Fruit fly (Drosophila melanogaster) whole organism, embryonic: ENCODE data around the gene Pp2C1.
A peak's percentile ranks its signal among the peaks of the same experiment; 100 is the strongest.

Experiments used
- B-H1 ChIP-seq: fragments of 200-800 bp; sonication (Bioruptor generic); IDR thresholded peaks from 3 replicates; pipeline ENCODE4 v1.3.6; 2022; ENCODE audit warnings: missing biosample characterization, missing genetic modification characterization
- C15 ChIP-seq: fragments of 200-800 bp; sonication (Bioruptor generic); IDR thresholded peaks from 3 replicates; pipeline ENCODE4 v1.3.6; 2022; ENCODE audit warnings: missing biosample characterization, missing genetic modification characterization
- CG11504 ChIP-seq: fragments of 200-800 bp; sonication (Bioruptor generic); optimal IDR thresholded peaks from 3 replicates; lab custom pipeline; 2019; ENCODE audit warnings: missing biosample characterization, mild to moderate bottlenecking, missing genetic modification characterization, moderate library complexity
- CG11695 ChIP-seq: fragments of 200-800 bp; sonication (Bioruptor generic); IDR thresholded peaks from 3 replicates; pipeline ENCODE4 v1.3.6; 2022; ENCODE audit warnings: missing biosample characterization, missing genetic modification characterization
- CG12219 ChIP-seq: fragments of 200-800 bp; sonication (Bioruptor generic); optimal IDR thresholded peaks from 3 replicates; lab custom pipeline; 2018; ENCODE audit warnings: missing biosample characterization, mild to moderate bottlenecking, missing genetic modification characterization
- CG12744 ChIP-seq: fragments of 200-800 bp; sonication (Bioruptor generic); optimal IDR thresholded peaks from 2 replicates; lab custom pipeline; 2016; ENCODE audit warnings: missing biosample characterization, missing genetic modification characterization
- CG12769 ChIP-seq: fragments of 200-800 bp; sonication (Bioruptor generic); optimal IDR thresholded peaks from 2 replicates; lab custom pipeline; 2019; ENCODE audit warnings: missing biosample characterization, mild to moderate bottlenecking, missing genetic modification characterization, moderate library complexity
- CG15269 ChIP-seq: fragments of 200-800 bp; sonication (Bioruptor generic); optimal IDR thresholded peaks from 2 replicates; lab custom pipeline; 2018; ENCODE audit warnings: missing biosample characterization, mild to moderate bottlenecking, missing genetic modification characterization, moderate library complexity
- CG15514 ChIP-seq: fragments of 200-800 bp; sonication (Bioruptor generic); optimal IDR thresholded peaks from 3 replicates; lab custom pipeline; 2017; ENCODE audit warnings: missing biosample characterization, missing genetic modification characterization, mild to moderate bottlenecking, moderate library complexity, missing genetic modification reagents
- CG1603 ChIP-seq: fragments of 200-800 bp; sonication (Bioruptor generic); optimal IDR thresholded peaks from 2 replicates; lab custom pipeline; 2019; ENCODE audit warnings: missing biosample characterization, mild to moderate bottlenecking, missing genetic modification characterization, moderate library complexity
- CG17912 ChIP-seq: fragments of 200-800 bp; sonication (Bioruptor generic); optimal IDR thresholded peaks from 2 replicates; lab custom pipeline; 2018; ENCODE audit warnings: missing biosample characterization, mild to moderate bottlenecking, missing genetic modification characterization
- CG18599 ChIP-seq: fragments of 200-800 bp; sonication (Bioruptor generic); optimal IDR thresholded peaks from 3 replicates; lab custom pipeline; 2017; ENCODE audit warnings: missing biosample characterization, missing genetic modification characterization, mild to moderate bottlenecking, moderate library complexity, missing genetic modification reagents
- CG2120 ChIP-seq: fragments of 200-800 bp; sonication (Bioruptor generic); optimal IDR thresholded peaks from 3 replicates; lab custom pipeline; 2016; ENCODE audit warnings: missing biosample characterization, missing genetic modification characterization
- CG2678 ChIP-seq: fragments of 200-800 bp; sonication (Bioruptor generic); optimal IDR thresholded peaks from 3 replicates; lab custom pipeline; 2019; ENCODE audit warnings: missing biosample characterization, mild to moderate bottlenecking, missing genetic modification characterization, moderate library complexity
- CG32532 ChIP-seq: fragments of 200-800 bp; sonication (Bioruptor generic); IDR thresholded peaks from 2 replicates; pipeline ENCODE4 v1.3.6; 2022; ENCODE audit warnings: missing biosample characterization, missing genetic modification characterization
- CG34422 ChIP-seq: fragments of 200-800 bp; sonication (Bioruptor generic); IDR thresholded peaks from 3 replicates; pipeline ENCODE4 v1.3.6; 2022; ENCODE audit warnings: missing biosample characterization, missing genetic modification characterization
- CG6813 ChIP-seq: fragments of 200-800 bp; sonication (Bioruptor generic); optimal IDR thresholded peaks from 2 replicates; lab custom pipeline; 2017; ENCODE audit warnings: missing biosample characterization, missing genetic modification characterization, mild to moderate bottlenecking, moderate library complexity, missing genetic modification reagents
- CG7357 ChIP-seq: fragments of 200-800 bp; sonication (Bioruptor generic); IDR thresholded peaks from 3 replicates; pipeline ENCODE4 v1.3.6; 2022; ENCODE audit warnings: missing biosample characterization, missing genetic modification characterization
- Dek ChIP-seq: fragments of 200-800 bp; sonication (Bioruptor generic); optimal IDR thresholded peaks from 3 replicates; lab custom pipeline; 2019; ENCODE audit warnings: missing biosample characterization, mild to moderate bottlenecking, missing genetic modification characterization, moderate library complexity
- E2f1 ChIP-seq: fragments of 200-800 bp; sonication (Bioruptor generic); IDR thresholded peaks from 2 replicates; pipeline ENCODE4 v1.3.6; 2022; ENCODE audit warnings: missing biosample characterization, missing genetic modification characterization
- Gug ChIP-seq: fragments of 200-800 bp; sonication (Bioruptor generic); IDR thresholded peaks from 4 replicates; pipeline ENCODE4 v1.3.6; 2022; ENCODE audit warnings: missing biosample characterization, missing genetic modification characterization
- HLHmδ ChIP-seq: fragments of 200-800 bp; sonication (Bioruptor generic); optimal IDR thresholded peaks from 2 replicates; lab custom pipeline; 2018; ENCODE audit warnings: missing biosample characterization, mild to moderate bottlenecking, missing genetic modification characterization, moderate library complexity
- Med ChIP-seq: fragments of 200-800 bp; sonication (Bioruptor generic); peaks from one replicate; lab custom pipeline; 2016; ENCODE audit warnings: missing biosample characterization, missing genetic modification characterization, mild to moderate bottlenecking, inconsistent platforms, moderate library complexity
- Pdp1 ChIP-seq, 2 experiments: fragments of 200-800 bp; sonication (Bioruptor generic); optimal IDR thresholded peaks; 3 replicates each; lab custom pipeline; 2016; ENCODE audit warnings: missing biosample characterization in 2 of 2, missing genetic modification characterization in 2 of 2, mild to moderate bottlenecking in 1 of 2, moderate library complexity in 1 of 2
- Six4 ChIP-seq: fragments of 200-800 bp; sonication (Bioruptor generic); optimal IDR thresholded peaks from 2 replicates; lab custom pipeline; 2016; ENCODE audit warnings: missing biosample characterization, missing genetic modification characterization
- Sox102F ChIP-seq: fragments of 200-800 bp; sonication (Bioruptor generic); optimal IDR thresholded peaks from 2 replicates; lab custom pipeline; 2018; ENCODE audit warnings: missing biosample characterization, mild to moderate bottlenecking, missing genetic modification characterization, moderate library complexity
- TFAM ChIP-seq: fragments of 200-800 bp; sonication (Bioruptor generic); optimal IDR thresholded peaks from 2 replicates; lab custom pipeline; 2017; ENCODE audit warnings: missing biosample characterization, missing genetic modification characterization, inconsistent platforms
- Trl ChIP-seq, 3 experiments: fragments of >200 bp in 2 of 3; fragments of 200-800 bp in 1 of 3; sonication (Bioruptor generic) in 1 of 3; optimal IDR thresholded peaks; 2 replicates in 1 of 3; 3 replicates in 2 of 3; lab custom pipeline; 2016 to 2017; ENCODE audit warnings: missing biosample characterization in 1 of 3, missing genetic modification characterization in 1 of 3
- Xbp1 ChIP-seq: fragments of 200-800 bp; sonication (Bioruptor generic); optimal IDR thresholded peaks from 3 replicates; lab custom pipeline; 2016; ENCODE audit warnings: missing biosample characterization, mild to moderate bottlenecking, missing genetic modification characterization
- Xrp1 ChIP-seq: fragments of 200-800 bp; sonication (Bioruptor generic); IDR thresholded peaks from 2 replicates; pipeline ENCODE4 v1.3.6; 2022; ENCODE audit warnings: missing biosample characterization, missing genetic modification characterization
- ara ChIP-seq: fragments of 200-800 bp; sonication (Bioruptor generic); IDR thresholded peaks from 2 replicates; pipeline ENCODE4 v1.3.6; 2022; ENCODE audit warnings: missing biosample characterization, missing genetic modification characterization
- br ChIP-seq: fragments of >200 bp; optimal IDR thresholded peaks from 2 replicates; lab custom pipeline; 2017
- bsh ChIP-seq, 2 experiments: fragments of 200-800 bp; sonication (Bioruptor generic); optimal IDR thresholded peaks; 2 replicates each; lab custom pipeline; 2017 to 2018; ENCODE audit warnings: mild to moderate bottlenecking in 2 of 2, missing biosample characterization in 2 of 2, missing genetic modification characterization in 2 of 2, moderate library complexity in 1 of 2
- dpn ChIP-seq, 2 experiments: fragments of 200-800 bp; sonication (Bioruptor generic); optimal IDR thresholded peaks; 3 replicates each; lab custom pipeline; 2016; ENCODE audit warnings: missing biosample characterization in 2 of 2, missing genetic modification characterization in 2 of 2
- dysf ChIP-seq: fragments of 200-800 bp; sonication (Bioruptor generic); IDR thresholded peaks from 3 replicates; pipeline ENCODE4 v1.3.6; 2022; ENCODE audit warnings: missing biosample characterization, missing genetic modification characterization
- gem ChIP-seq: fragments of 200-800 bp; sonication (Bioruptor generic); optimal IDR thresholded peaks from 2 replicates; lab custom pipeline; 2019; ENCODE audit warnings: missing biosample characterization, mild to moderate bottlenecking, missing genetic modification characterization, moderate library complexity
- grau ChIP-seq: fragments of 200-800 bp; optimal IDR thresholded peaks from 3 replicates; lab custom pipeline; 2019; ENCODE audit warnings: missing biosample characterization, mild to moderate bottlenecking, missing genetic modification characterization, moderate library complexity
- hkb ChIP-seq, 2 experiments: fragments of 200-800 bp in 1 of 2; fragments of >200 bp in 1 of 2; sonication (Bioruptor generic) in 1 of 2; IDR thresholded peaks in 1 of 2; optimal IDR thresholded peaks in 1 of 2; 2 replicates each; pipeline versions ENCODE4 v1.3.6 to Lab custom; 2017 to 2022; ENCODE audit warnings: missing biosample characterization in 1 of 2, missing genetic modification characterization in 1 of 2
- jigr1 ChIP-seq: fragments of 200-800 bp; sonication (Bioruptor generic); IDR thresholded peaks from 3 replicates; pipeline ENCODE4 v1.3.6; 2022; ENCODE audit warnings: missing biosample characterization, missing genetic modification characterization
- lab ChIP-seq: fragments of 200-800 bp; sonication (Bioruptor generic); optimal IDR thresholded peaks from 3 replicates; lab custom pipeline; 2017; ENCODE audit warnings: missing biosample characterization, missing genetic modification characterization, mild to moderate bottlenecking, moderate library complexity, missing genetic modification reagents
- lilli ChIP-seq: fragments of 200-800 bp; sonication (Bioruptor generic); optimal IDR thresholded peaks from 3 replicates; lab custom pipeline; 2016; ENCODE audit warnings: missing biosample characterization, missing genetic modification characterization
- mam ChIP-seq: fragments of 200-800 bp; sonication (Bioruptor generic); optimal IDR thresholded peaks from 3 replicates; lab custom pipeline; 2016; ENCODE audit warnings: missing biosample characterization, missing genetic modification characterization
- onecut ChIP-seq: fragments of 200-800 bp; sonication (Bioruptor generic); IDR thresholded peaks from 2 replicates; pipeline ENCODE4 v1.3.6; 2022; ENCODE audit warnings: missing biosample characterization, missing genetic modification characterization
- row ChIP-seq: fragments of 200-800 bp; sonication (Bioruptor generic); IDR thresholded peaks from 3 replicates; pipeline ENCODE4 v1.3.6; 2022; ENCODE audit warnings: missing biosample characterization, missing genetic modification characterization
- sens ChIP-seq: fragments of 200-800 bp; sonication (Bioruptor generic); peaks from one replicate; lab custom pipeline; 2016; ENCODE audit warnings: missing biosample characterization, missing genetic modification characterization
- stc ChIP-seq: fragments of 200-800 bp; sonication (Bioruptor generic); IDR thresholded peaks from 2 replicates; pipeline ENCODE4 v1.3.6; 2022; ENCODE audit warnings: missing biosample characterization, missing genetic modification characterization
- vvl ChIP-seq: fragments of 200-800 bp; sonication (Bioruptor generic); IDR thresholded peaks from 2 replicates; pipeline ENCODE4 v1.3.6; 2022; ENCODE audit warnings: missing biosample characterization, missing genetic modification characterization
- zfh2 ChIP-seq: fragments of 200-800 bp; sonication (Bioruptor generic); optimal IDR thresholded peaks from 2 replicates; lab custom pipeline; 2016; ENCODE audit warnings: missing biosample characterization, missing genetic modification characterization

Pp2C1 gene

DNA sequence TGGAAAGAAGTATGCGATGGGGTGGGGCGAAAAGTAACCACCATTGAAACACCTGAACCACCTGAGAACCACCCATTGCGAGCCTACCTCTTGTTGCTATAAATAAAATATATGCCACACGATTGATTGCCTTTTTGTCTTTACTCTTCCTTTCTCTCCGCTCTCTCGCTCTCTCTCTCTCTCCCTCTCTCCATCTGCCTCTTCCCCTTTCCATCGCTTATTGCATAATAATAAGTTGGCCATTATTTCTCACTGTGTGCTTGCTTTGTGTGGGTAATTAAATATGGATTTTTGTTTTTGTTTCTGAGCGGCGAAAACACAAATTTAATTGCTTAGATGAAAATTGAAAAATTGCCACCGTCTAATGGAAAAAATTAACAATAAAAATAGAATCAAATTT is 7.4 kb upstream of the Pp2C1 start (continued):
- TF ChIP-seq TFAM (GFP tag; lab: Kevin White, UChicago) (no peak), Trl (optimal IDR thresholded peaks at IDR 0.05; lab: Kevin White, UChicago) (peak; percentile 60 to 67), Trl (GFP tag; optimal IDR thresholded peaks at IDR 0.05; lab: Kevin White, UChicago) (no peak), CG7357 (GFP tag; lab: Robert Waterston, UW) (no peak)

DNA sequence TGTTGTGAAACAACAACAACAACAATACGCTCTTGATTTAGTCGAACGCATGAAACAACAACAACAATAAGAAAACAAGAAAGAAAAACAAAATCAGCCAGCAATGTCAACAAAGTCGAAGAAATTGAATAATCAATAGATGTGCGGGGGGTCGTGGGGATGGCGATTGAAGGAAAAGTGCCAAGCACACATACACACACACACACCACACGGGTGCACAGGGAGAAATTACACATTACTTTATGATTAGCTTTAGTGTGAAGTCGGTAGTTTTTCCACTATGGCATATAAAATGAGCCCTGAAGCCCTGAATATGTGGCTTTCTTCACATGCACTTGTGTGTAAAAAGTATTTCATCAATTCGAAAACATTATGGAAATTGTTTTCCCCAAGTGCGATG is 6.3 kb upstream of the Pp2C1 start:
- TF ChIP-seq vvl (GFP tag; lab: Robert Waterston, UW) (peak; percentile 22; the same call in 1 of the 2 replicates), E2f1 (no peak), CG2120 (GFP tag; lab: Kevin White, UChicago) (peak; percentile 30), HLHmδ (GFP tag; lab: Kevin White, UChicago) (no peak), CG6813 (GFP tag; lab: Kevin White, UChicago) (no peak), Six4 (GFP tag; lab: Kevin White, UChicago) (no peak), CG34422 (0 out of 3 replicates have a peak, but pooled peaks have one; percentile 24), jigr1 (no peak), C15 (no peak), mam (GFP tag; lab: Kevin White, UChicago) (peak; percentile 10), Xrp1 (GFP tag; lab: Robert Waterston, UW) (no peak; the same call in 1 of the 2 replicates), br (lab: Kevin White, UChicago) (no peak), CG12219 (GFP tag; lab: Kevin White, UChicago) (no peak), CG17912 (GFP tag; lab: Kevin White, UChicago) (no peak), Gug (GFP tag; lab: Robert Waterston, UW) (no peak), CG32532 (GFP tag; lab: Robert Waterston, UW) (peak; percentile 18; the same call in 1 of the 2 replicates), Pdp1 (GFP tag; optimal IDR thresholded peaks at IDR 0.05; lab: Kevin White, UChicago) (no peak), Dek (tag; lab: Kevin White, UChicago) (no peak), Med (GFP tag; lab: Kevin White, UChicago) (peak; percentile 64), CG11504 (tag; lab: Kevin White, UChicago) (peak; percentile 15), CG18599 (GFP tag; lab: Kevin White, UChicago) (peak; percentile 41), lab (GFP tag; lab: Kevin White, UChicago) (peak; percentile 32), onecut (GFP tag; lab: Robert Waterston, UW) (peak; percentile 76), gem (tag; lab: Kevin White, UChicago) (peak; percentile 28), hkb (optimal IDR thresholded peaks at IDR 0.05; lab: Kevin White, UChicago) (no peak), hkb (GFP tag; IDR thresholded peaks at IDR 0.05; lab: Robert Waterston, UW) (no peak), bsh (GFP tag; optimal IDR thresholded peaks at IDR 0.05; lab: Kevin White, UChicago) (peak in 1 of 2 experiments; percentile 10), CG2678 (peak; percentile 6), Xbp1 (GFP tag; lab: Kevin White, UChicago) (peak; percentile 15), B-H1 (no peak), CG15514 (peak; percentile 5), lilli (peak; percentile 4), dpn (GFP tag; optimal IDR thresholded peaks at IDR 0.05; lab: Kevin White, UChicago) (no peak), CG11695 (GFP tag; lab: Robert Waterston, UW) (0 out of 3 replicates have a peak, but pooled peaks have one; percentile 23), dysf (GFP tag; lab: Robert Waterston, UW) (peak; percentile 38; the same call in 1 of the 3 replicates), CG1603 (tag; lab: Kevin White, UChicago) (peak; percentile 36), CG15269 (tag; lab: Kevin White, UChicago) (no peak), sens (GFP tag; lab: Kevin White, UChicago) (peak; percentile 81), stc (GFP tag; lab: Robert Waterston, UW) (no peak), ara (GFP tag; lab: Robert Waterston, UW) (no peak), CG12769 (tag; lab: Kevin White, UChicago) (peak; percentile 21), CG12744 (GFP tag; lab: Kevin White, UChicago) (no peak), Sox102F (GFP tag; lab: Kevin White, UChicago) (peak; percentile 5), row (peak; percentile 38), zfh2 (GFP tag; lab: Kevin White, UChicago) (no peak), grau (peak; percentile 12)
